Fruit fly (Drosophila melanogaster) whole organism, larva: ENCODE data around the gene CG14011.

Experiments
- noc ChIP-seq: fragments of 200-800 bp; sonication (Bioruptor generic); optimal IDR thresholded peaks from 3 replicates; lab custom pipeline; 2019; ENCODE audit warnings: missing biosample characterization, mild to moderate bottlenecking, missing genetic modification characterization, moderate library complexity

Gene CG14011

dm6 chr2L:5546518-5547287 is 34.2 kb downstream of the CG14011 start, which contains the start of gene Oscillin:
TSS of gene Oscillin (plus strand) at chr2L:5547086.
- no peak for TF ChIP-seq noc

DNA sequence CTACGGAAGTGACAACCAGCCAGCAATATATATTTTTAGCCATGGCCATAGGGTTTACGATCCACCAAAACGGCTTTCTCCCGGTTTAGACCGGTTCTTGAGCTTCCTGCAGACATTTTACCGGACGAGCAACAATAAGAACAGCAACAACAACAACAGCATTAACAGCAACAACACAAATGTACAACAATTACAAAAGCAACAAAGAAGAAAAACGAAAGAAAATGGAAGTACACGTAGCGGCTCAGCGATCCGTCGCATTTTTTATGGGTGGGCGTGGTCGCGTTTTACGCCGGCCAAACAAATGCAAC is 34.8 kb downstream of the CG14011 start:
- no peak for TF ChIP-seq noc

- TF ChIP-seq noc: peak; percentile 21
These were observed 37.9 kb downstream of the CG14011 start for dm6 chr2L:5542944-5543515.

DNA sequence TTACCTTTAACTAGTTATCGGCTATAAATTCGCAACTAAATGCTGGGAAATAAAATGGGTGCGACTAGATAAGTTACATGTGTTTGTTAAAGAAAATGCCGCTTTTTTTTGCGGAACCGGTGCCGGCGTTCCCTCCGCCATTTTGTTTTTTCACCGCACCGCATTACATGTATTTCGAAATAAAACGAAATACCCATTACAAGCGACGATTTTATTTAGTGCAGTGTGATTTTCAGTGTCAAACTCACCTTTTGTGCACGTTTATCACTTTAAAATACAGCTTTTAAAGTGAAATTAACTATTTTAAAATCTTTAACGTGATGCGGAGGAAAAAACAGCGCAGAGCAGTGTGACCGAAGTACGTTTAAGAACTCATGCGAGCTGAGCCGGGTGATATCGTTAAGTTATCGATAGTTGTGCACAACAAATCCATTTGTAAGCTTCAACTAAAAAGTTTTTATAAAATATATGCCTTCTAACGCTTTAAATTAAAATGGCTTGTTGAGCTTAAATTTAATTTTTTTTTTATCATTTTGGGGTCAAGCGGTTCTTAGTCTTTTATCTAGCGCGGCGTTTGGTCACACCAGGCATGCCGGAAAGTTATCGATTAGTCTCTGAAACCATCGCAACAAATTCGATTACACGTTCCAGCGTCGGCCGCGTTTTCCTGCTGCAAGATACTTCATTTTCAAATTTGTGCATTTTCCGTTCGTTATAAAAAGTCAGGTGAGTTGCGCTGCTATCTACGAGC is 38.8 kb downstream of the CG14011 start, which contains the start of the genes Hel25E and Lam:
Gene Hel25E (minus strand): TSS at position 380 of the 751 bp plus-strand sequence.
Gene Lam (plus strand): TSS at position 546 of the 751 bp plus-strand sequence.
- no peak for TF ChIP-seq noc

- no peak for TF ChIP-seq noc
These were observed 41.9 kb downstream of the CG14011 start, which contains the start of gene CG14015 for dm6 chr2L:5539034-5539433. TSS of gene CG14015 (minus strand) at chr2L:5539196.

dm6 chr2L:5537063-5537462 is 43.9 kb downstream of the CG14011 start:
- TF ChIP-seq noc: no peak

dm6 chr2L:5536658-5537057 is 44.3 kb downstream of the CG14011 start, which contains the start of gene tomb:
TSS of gene tomb (minus strand) at chr2L:5536758.
- no peak for TF ChIP-seq noc

- TF ChIP-seq noc: no peak
These were observed 48.9 kb downstream of the CG14011 start, which contains the start of gene Coq6 for dm6 chr2L:5532061-5532460. TSS of gene Coq6 (minus strand) at chr2L:5532223.
